Fruit fly (Drosophila melanogaster): ENCODE results near the gene DIP-eta.

DNA sequence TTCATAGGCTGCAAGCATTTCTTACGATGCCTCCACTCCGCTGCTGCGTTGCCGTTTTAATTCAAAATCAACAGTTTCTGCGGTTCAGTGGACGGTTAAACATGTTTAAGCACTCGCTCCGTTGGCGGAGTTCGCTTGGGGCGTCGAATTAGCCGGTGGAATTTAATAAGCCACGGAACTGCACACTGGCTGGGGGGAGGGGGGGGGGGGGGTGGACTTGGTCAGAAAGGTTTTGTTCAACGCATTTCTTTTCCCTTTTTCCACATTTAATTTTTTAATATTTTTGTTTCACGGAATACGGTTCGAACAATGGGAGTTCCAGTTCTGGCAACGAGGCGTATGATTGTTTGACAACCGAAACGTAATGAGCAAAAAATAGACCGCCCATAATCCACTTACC lies 7.1 kb downstream of the DIP-eta start:
- TF ChIP-seq Myc (optimal IDR thresholded peaks at IDR 0.05) (no peak), insv (optimal IDR thresholded peaks at IDR 0.05) (no peak), h (optimal IDR thresholded peaks at IDR 0.05) (no peak), ttk (optimal IDR thresholded peaks at IDR 0.05) (no peak), psq (optimal IDR thresholded peaks at IDR 0.05) (no peak), Sin3A (optimal IDR thresholded peaks at IDR 0.05) (no peak)

Data from Kc167 (cell line).